Worm (Caenorhabditis elegans): ENCODE results near the gene F15E6.3.

F15E6.3 gene

DNA sequence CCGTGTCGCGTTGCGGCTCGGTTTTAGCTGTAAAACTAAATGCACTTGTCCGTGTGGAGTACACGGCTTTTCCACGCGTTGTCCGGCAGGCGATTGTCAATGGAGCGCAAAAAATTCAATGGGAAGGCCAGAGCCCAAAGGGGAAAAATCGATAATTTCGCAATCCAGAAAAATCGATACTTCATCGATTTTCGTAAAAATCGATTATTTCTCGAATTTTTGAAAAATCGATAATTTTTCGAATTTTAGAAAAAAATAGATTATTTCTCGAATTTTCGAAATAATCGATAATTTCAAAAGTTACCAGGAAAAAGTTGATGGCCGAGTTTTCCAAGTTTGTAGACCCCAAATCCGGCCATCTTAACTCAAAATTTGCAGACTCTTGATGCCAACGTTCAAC is 24.8 kb downstream of the F15E6.3 start:
- TF ChIP-seq T22C8.4 (GFP tag; IDR thresholded peaks at IDR 0.05) (peak; percentile 93), klf-2 (GFP tag; conservative IDR thresholded peaks at IDR 0.05) (no peak), ztf-29 (GFP tag; IDR thresholded peaks at IDR 0.05) (no peak), med-1 (GFP tag; optimal IDR thresholded peaks at IDR 0.05; ENCODE audit: insufficient read depth) (no peak), tab-1 (GFP tag; IDR thresholded peaks at IDR 0.05) (no peak)

DNA sequence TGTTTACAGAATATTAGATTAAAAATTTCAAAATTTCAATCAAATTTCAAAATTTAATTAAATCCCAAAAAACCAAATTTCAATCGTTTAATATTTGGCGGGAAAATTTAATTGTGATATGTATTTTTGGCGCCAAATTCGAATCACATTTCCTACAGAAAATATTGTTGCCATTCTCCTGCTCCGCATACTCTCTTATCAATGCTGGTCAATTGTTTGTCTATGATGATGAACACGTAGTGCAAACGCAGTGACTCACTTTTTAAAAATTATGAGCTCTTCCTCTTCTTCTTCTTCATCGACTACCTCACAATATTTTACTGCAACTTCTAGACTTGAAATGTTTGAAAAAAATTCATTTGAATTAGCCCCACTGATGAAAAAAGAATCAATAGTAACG is 31.8 kb downstream of the F15E6.3 start, which contains the start of gene trpl-2:
Gene trpl-2 (plus strand): TSS at position 210 of the 400 bp plus-strand sequence.
- no peak for TF ChIP-seq cog-1 (tag; optimal IDR thresholded peaks at IDR 0.05)
- no peak for TF ChIP-seq med-1 (GFP tag; optimal IDR thresholded peaks at IDR 0.05; ENCODE audit: insufficient read depth)
- TF ChIP-seq klf-2 (GFP tag; conservative IDR thresholded peaks at IDR 0.05), result no peak
- TF ChIP-seq flt-1 (GFP tag; IDR thresholded peaks at IDR 0.05), result no peak
- no peak for TF ChIP-seq ztf-29 (GFP tag; IDR thresholded peaks at IDR 0.05)
- TF ChIP-seq tab-1 (GFP tag; IDR thresholded peaks at IDR 0.05), result no peak
- TF ChIP-seq ref-1 (GFP tag; conservative IDR thresholded peaks at IDR 0.05), result no peak
- no peak for TF ChIP-seq T22C8.4 (GFP tag; IDR thresholded peaks at IDR 0.05)
- no peak for TF ChIP-seq ztf-23 (GFP tag; IDR thresholded peaks at IDR 0.05)

- TF ChIP-seq cog-1 (tag; optimal IDR thresholded peaks at IDR 0.05), result no peak
- no peak for TF ChIP-seq ztf-29 (GFP tag; IDR thresholded peaks at IDR 0.05)
- no peak for TF ChIP-seq ztf-23 (GFP tag; IDR thresholded peaks at IDR 0.05)
- no peak for TF ChIP-seq klf-2 (GFP tag; conservative IDR thresholded peaks at IDR 0.05)
- TF ChIP-seq T22C8.4 (GFP tag; IDR thresholded peaks at IDR 0.05), result no peak
- no peak for TF ChIP-seq med-1 (GFP tag; optimal IDR thresholded peaks at IDR 0.05; ENCODE audit: insufficient read depth)
- no peak for TF ChIP-seq ref-1 (GFP tag; conservative IDR thresholded peaks at IDR 0.05)
- TF ChIP-seq tab-1 (GFP tag; IDR thresholded peaks at IDR 0.05), result no peak
Observed at ce11 chrIV:4336139-4336851, 41.6 kb downstream of the F15E6.3 start, which contains the start of the genes W03B1.3 and oac-51. W03B1.3 (minus strand) TSS chrIV:4336239. oac-51 (plus strand) TSS chrIV:4336801.

- TF ChIP-seq ref-1 (GFP tag; conservative IDR thresholded peaks at IDR 0.05) (no peak), tab-1 (GFP tag; IDR thresholded peaks at IDR 0.05) (no peak), med-1 (GFP tag; optimal IDR thresholded peaks at IDR 0.05; ENCODE audit: insufficient read depth) (no peak), cog-1 (tag; optimal IDR thresholded peaks at IDR 0.05) (no peak), ztf-29 (GFP tag; IDR thresholded peaks at IDR 0.05) (no peak), flt-1 (GFP tag; IDR thresholded peaks at IDR 0.05) (no peak), klf-2 (GFP tag; conservative IDR thresholded peaks at IDR 0.05) (no peak), ztf-23 (GFP tag; IDR thresholded peaks at IDR 0.05) (no peak), T22C8.4 (GFP tag; IDR thresholded peaks at IDR 0.05) (no peak)
Observed at ce11 chrIV:4338217-4338616, 43.5 kb downstream of the F15E6.3 start.

ce11 chrIV:4344828-4345227 is 50.1 kb downstream of the F15E6.3 start:
- TF ChIP-seq cog-1 (tag; optimal IDR thresholded peaks at IDR 0.05), result no peak
- TF ChIP-seq tab-1 (GFP tag; IDR thresholded peaks at IDR 0.05), result no peak
- no peak for TF ChIP-seq ztf-23 (GFP tag; IDR thresholded peaks at IDR 0.05)
- no peak for TF ChIP-seq ref-1 (GFP tag; conservative IDR thresholded peaks at IDR 0.05)
- no peak for TF ChIP-seq klf-2 (GFP tag; conservative IDR thresholded peaks at IDR 0.05)
- no peak for TF ChIP-seq ztf-29 (GFP tag; IDR thresholded peaks at IDR 0.05)
- TF ChIP-seq T22C8.4 (GFP tag; IDR thresholded peaks at IDR 0.05), result no peak
- no peak for TF ChIP-seq med-1 (GFP tag; optimal IDR thresholded peaks at IDR 0.05; ENCODE audit: insufficient read depth)
- TF ChIP-seq flt-1 (GFP tag; IDR thresholded peaks at IDR 0.05), result no peak
